Worm (Caenorhabditis elegans) whole organism, L3 larva: ENCODE data around the gene Y40C5A.4.

Experiments
- R02D3.7 ChIP-seq: fragments of 150-350 bp; optimal IDR thresholded peaks from 2 replicates; lab custom pipeline; 2014; ENCODE audit warnings: missing biosample characterization, missing genetic modification characterization
- ZK546.5 ChIP-seq: sonication (generic microtip); optimal IDR thresholded peaks from 2 replicates; lab custom pipeline; 2017; ENCODE audit warnings: missing biosample characterization, missing genetic modification characterization
- aly-2 ChIP-seq: fragments of 150-350 bp; optimal IDR thresholded peaks from 2 replicates; lab custom pipeline; 2014; ENCODE audit warnings: missing biosample characterization, missing genetic modification characterization
- ama-1 ChIP-seq: fragments of 150-350 bp; optimal IDR thresholded peaks from 2 replicates; lab custom pipeline; 2018
- ceh-16 ChIP-seq: sonication (generic microtip); optimal IDR thresholded peaks from 2 replicates; lab custom pipeline; 2017; ENCODE audit warnings: missing biosample characterization, missing genetic modification characterization
- ceh-28 ChIP-seq: fragments of 150-350 bp; optimal IDR thresholded peaks from 2 replicates; lab custom pipeline; 2014; ENCODE audit warnings: missing biosample characterization, missing genetic modification reagents, missing genetic modification characterization
- ceh-82 ChIP-seq: fragments of 150-350 bp; optimal IDR thresholded peaks from 2 replicates; lab custom pipeline; 2014; ENCODE audit warnings: missing biosample characterization, missing genetic modification characterization
- ceh-9 ChIP-seq: sonication (generic microtip); optimal IDR thresholded peaks from 2 replicates; lab custom pipeline; 2018; ENCODE audit warnings: missing biosample characterization, missing genetic modification characterization
- egl-27 ChIP-seq: sonication (generic microtip); optimal IDR thresholded peaks from 4 replicates; lab custom pipeline; 2017; ENCODE audit warnings: missing biosample characterization, missing genetic modification reagents, missing genetic modification characterization
- egl-5 ChIP-seq: fragments of 150-350 bp; optimal IDR thresholded peaks from 2 replicates; lab custom pipeline; 2017; ENCODE audit warnings: missing biosample characterization, missing genetic modification reagents, missing genetic modification characterization, inconsistent platforms
- elt-1 ChIP-seq: fragments of 150-350 bp; optimal IDR thresholded peaks from 2 replicates; lab custom pipeline; 2014; ENCODE audit warnings: missing biosample characterization, missing genetic modification characterization
- elt-2 ChIP-seq: sonication (generic microtip); optimal IDR thresholded peaks from 2 replicates; lab custom pipeline; 2016; ENCODE audit warnings: missing genetic modification reagents, mild to moderate bottlenecking, missing genetic modification characterization, missing compliant biosample characterization
- elt-3 ChIP-seq, 3 experiments: fragments of 150-350 bp in 1 of 3; sonication (generic microtip) in 2 of 3; optimal IDR thresholded peaks; 2 replicates in 2 of 3; 4 replicates in 1 of 3; lab custom pipeline; 2014 to 2017; ENCODE audit warnings: missing biosample characterization in 3 of 3, missing genetic modification characterization in 3 of 3
- eor-1 ChIP-seq, 2 experiments: fragments of 150-350 bp; optimal IDR thresholded peaks; 2 replicates each; lab custom pipeline; 2014 to 2018; ENCODE audit warnings: missing biosample characterization in 2 of 2, missing genetic modification characterization in 2 of 2
- fkh-10 ChIP-seq: sonication (generic microtip); optimal IDR thresholded peaks from 2 replicates; lab custom pipeline; 2017; ENCODE audit warnings: missing biosample characterization, missing genetic modification reagents, missing genetic modification characterization
- fkh-2 ChIP-seq: fragments of 150-350 bp; optimal IDR thresholded peaks from 2 replicates; lab custom pipeline; 2014; ENCODE audit warnings: missing biosample characterization, missing genetic modification reagents, missing genetic modification characterization
- hmg-11 ChIP-seq: sonication (generic microtip); optimal IDR thresholded peaks from 2 replicates; lab custom pipeline; 2016; ENCODE audit warnings: missing genetic modification characterization, missing compliant biosample characterization
- lin-15B ChIP-seq: fragments of 150-350 bp; optimal IDR thresholded peaks from 2 replicates; lab custom pipeline; 2014; ENCODE audit warnings: missing biosample characterization, missing genetic modification characterization
- lsy-12 ChIP-seq: sonication (generic microtip); optimal IDR thresholded peaks from 2 replicates; lab custom pipeline; 2016; ENCODE audit warnings: mild to moderate bottlenecking, missing genetic modification characterization, missing compliant biosample characterization
- mdl-1 ChIP-seq: fragments of 150-350 bp; optimal IDR thresholded peaks from 2 replicates; lab custom pipeline; 2014; ENCODE audit warnings: missing biosample characterization, missing genetic modification characterization
- mml-1 ChIP-seq: fragments of 150-350 bp; sonication (generic microtip); optimal IDR thresholded peaks from 3 replicates; lab custom pipeline; 2014; ENCODE audit warnings: missing biosample characterization, missing genetic modification characterization
- nfya-1 ChIP-seq: sonication (generic microtip); optimal IDR thresholded peaks from 2 replicates; lab custom pipeline; 2017; ENCODE audit warnings: missing genetic modification characterization, mild to moderate bottlenecking, missing compliant biosample characterization, antibody characterized with exemption, moderate library complexity; ENCODE audit not compliant: insufficient read depth
- nhr-11 ChIP-seq: fragments of 150-350 bp; optimal IDR thresholded peaks from 2 replicates; lab custom pipeline; 2014; ENCODE audit warnings: missing biosample characterization, missing genetic modification characterization
- nhr-12 ChIP-seq: fragments of 150-350 bp; optimal IDR thresholded peaks from 2 replicates; lab custom pipeline; 2014; ENCODE audit warnings: missing biosample characterization, missing genetic modification characterization
- nhr-237 ChIP-seq: fragments of 150-350 bp; optimal IDR thresholded peaks from 2 replicates; lab custom pipeline; 2014; ENCODE audit warnings: missing biosample characterization, missing genetic modification characterization
- nhr-25 ChIP-seq: sonication (generic microtip); optimal IDR thresholded peaks from 2 replicates; lab custom pipeline; 2017; ENCODE audit warnings: missing biosample characterization, missing genetic modification characterization
- nhr-28 ChIP-seq: fragments of 150-350 bp; optimal IDR thresholded peaks from 2 replicates; lab custom pipeline; 2014; ENCODE audit warnings: missing biosample characterization, missing genetic modification characterization
- nhr-43 ChIP-seq: sonication (generic microtip); optimal IDR thresholded peaks from 2 replicates; lab custom pipeline; 2016; ENCODE audit warnings: mild to moderate bottlenecking, missing genetic modification characterization, missing compliant biosample characterization; ENCODE audit not compliant: poor library complexity, severe bottlenecking
- nhr-67 ChIP-seq: fragments of 150-350 bp; optimal IDR thresholded peaks from 2 replicates; lab custom pipeline; 2014; ENCODE audit warnings: missing biosample characterization, missing genetic modification characterization
- nhr-76 ChIP-seq: fragments of 150-350 bp; sonication (generic microtip); optimal IDR thresholded peaks from 5 replicates; lab custom pipeline; 2014; ENCODE audit warnings: missing biosample characterization, missing genetic modification characterization
- nhr-77 ChIP-seq: fragments of 150-350 bp; optimal IDR thresholded peaks from 2 replicates; lab custom pipeline; 2014; ENCODE audit warnings: missing biosample characterization, missing genetic modification characterization
- tbx-2 ChIP-seq: sonication (generic microtip); optimal IDR thresholded peaks from 2 replicates; lab custom pipeline; 2016; ENCODE audit warnings: mild to moderate bottlenecking, missing genetic modification characterization, missing compliant biosample characterization
- unc-39 ChIP-seq: sonication (generic microtip); optimal IDR thresholded peaks from 4 replicates; lab custom pipeline; 2017; ENCODE audit warnings: missing biosample characterization, missing genetic modification characterization
- unc-62 ChIP-seq: fragments of 150-350 bp; sonication (generic microtip); optimal IDR thresholded peaks from 4 replicates; lab custom pipeline; 2014; ENCODE audit warnings: missing biosample characterization, missing genetic modification reagents, missing genetic modification characterization
- zag-1 ChIP-seq: fragments of 150-350 bp; optimal IDR thresholded peaks from 2 replicates; lab custom pipeline; 2014; ENCODE audit warnings: missing biosample characterization, missing genetic modification characterization
- ztf-11 ChIP-seq: fragments of 150-350 bp; optimal IDR thresholded peaks from 2 replicates; lab custom pipeline; 2014; ENCODE audit warnings: missing biosample characterization, missing genetic modification characterization

Y40C5A.4 gene

DNA sequence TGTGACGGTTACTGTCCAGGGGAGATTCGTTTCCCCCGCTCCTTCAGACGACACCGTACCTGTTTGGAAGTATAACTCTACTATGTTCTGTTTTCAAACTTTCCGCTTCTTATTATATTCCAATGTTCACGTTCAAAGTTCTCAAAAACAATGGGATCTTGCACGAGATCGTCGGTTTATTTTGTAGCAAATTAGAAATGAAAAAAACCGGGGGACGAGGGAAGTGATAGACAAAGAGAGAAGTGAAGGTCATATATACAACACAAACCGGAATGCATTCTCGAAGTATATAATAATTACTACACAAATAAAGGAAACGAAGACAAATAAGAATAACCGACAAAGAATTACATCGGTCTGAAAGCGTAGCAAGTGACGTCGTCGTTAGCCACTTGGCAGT is 55.2 kb downstream of the Y40C5A.4 start:
- TF ChIP-seq ama-1 (lab: Kevin White, UChicago) (peak; percentile 14), nhr-77 (no peak), nhr-25 (tag; lab: Kevin White, UChicago) (peak; percentile 79)

DNA sequence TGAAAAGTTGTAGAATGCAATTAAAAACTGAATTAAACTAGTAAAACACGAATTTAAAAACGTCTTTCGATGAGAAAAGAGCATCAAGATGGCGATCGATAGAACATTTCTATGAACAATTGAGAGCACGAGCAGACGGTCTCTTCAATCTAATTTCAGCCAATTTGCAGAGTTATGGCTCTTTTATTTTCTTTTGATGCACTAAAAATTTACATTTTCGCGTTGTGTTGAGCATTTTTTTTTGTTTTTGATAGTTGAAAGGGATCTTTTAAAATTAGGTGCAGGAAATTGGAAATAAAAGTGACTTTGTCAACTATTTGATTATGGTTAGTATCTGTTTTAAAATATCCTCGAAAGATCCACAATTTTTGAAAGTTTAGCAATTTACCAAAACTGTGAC is 55.9 kb downstream of the Y40C5A.4 start, which contains the start of gene F42C5.6:
Gene F42C5.6 (minus strand): TSS at position 101 of the 400 bp plus-strand sequence.
- no peak for TF ChIP-seq elt-2
- no peak for TF ChIP-seq nhr-237 (tag; lab: Kevin White, UChicago)
- no peak for TF ChIP-seq aly-2 (tag; lab: Kevin White, UChicago)
- TF ChIP-seq ceh-16 (tag; lab: Kevin White, UChicago): no peak
- TF ChIP-seq nhr-11 (tag; lab: Kevin White, UChicago): no peak
- TF ChIP-seq elt-3 (tag; optimal IDR thresholded peaks at IDR 0.05; lab: Kevin White, UChicago): no peak
- no peak for TF ChIP-seq nhr-76 (tag; lab: Kevin White, UChicago)
- no peak for TF ChIP-seq nhr-67
- TF ChIP-seq fkh-10 (GFP tag; lab: Kevin White, UChicago): no peak
- no peak for TF ChIP-seq zag-1
- TF ChIP-seq nhr-43 (tag; lab: Kevin White, UChicago): no peak
- TF ChIP-seq unc-39 (tag; lab: Kevin White, UChicago): no peak
- no peak for TF ChIP-seq ztf-11 (tag; lab: Kevin White, UChicago)
- TF ChIP-seq mml-1 (tag; lab: Kevin White, UChicago): no peak
- no peak for TF ChIP-seq lin-15B (tag; lab: Kevin White, UChicago)
- no peak for TF ChIP-seq ZK546.5
- no peak for TF ChIP-seq nfya-1 (tag; lab: Kevin White, UChicago)
- no peak for TF ChIP-seq elt-1 (tag; lab: Kevin White, UChicago)
- no peak for TF ChIP-seq hmg-11

DNA sequence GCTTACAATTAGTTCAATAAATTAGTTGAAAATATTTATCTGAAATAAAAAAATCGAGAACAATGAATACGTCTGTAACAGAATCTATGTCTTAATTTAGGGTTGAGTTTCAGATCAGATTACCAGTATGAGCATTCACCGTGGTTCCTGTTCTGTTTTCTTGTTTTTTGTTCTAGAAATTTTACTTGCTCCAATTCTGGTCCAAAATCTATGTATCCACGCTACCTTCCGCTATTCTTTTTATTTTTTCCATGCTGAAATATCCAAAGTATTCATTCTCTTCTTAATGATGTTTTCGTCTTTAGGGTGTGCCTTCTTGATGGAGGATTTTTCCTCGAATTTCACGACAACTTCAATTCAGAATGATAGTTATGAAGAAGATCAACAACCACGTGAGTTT is 59.6 kb downstream of the Y40C5A.4 start, which contains the start of gene npr-27:
Gene npr-27 (plus strand): TSS at position 301 of the 400 bp plus-strand sequence.
- no peak for TF ChIP-seq unc-62 (GFP tag; lab: Kevin White, UChicago)
- TF ChIP-seq ceh-28 (tag; lab: Kevin White, UChicago): no peak
- TF ChIP-seq ztf-11 (tag; lab: Kevin White, UChicago): no peak
- TF ChIP-seq R02D3.7 (tag; lab: Kevin White, UChicago): no peak
- TF ChIP-seq zag-1: no peak
- TF ChIP-seq ceh-82 (tag; lab: Kevin White, UChicago): no peak
- TF ChIP-seq egl-5 (tag; lab: Kevin White, UChicago): no peak
- no peak for TF ChIP-seq lin-15B (tag; lab: Kevin White, UChicago)
- no peak for TF ChIP-seq aly-2 (tag; lab: Kevin White, UChicago)
- no peak for TF ChIP-seq tbx-2 (tag; lab: Kevin White, UChicago)

DNA sequence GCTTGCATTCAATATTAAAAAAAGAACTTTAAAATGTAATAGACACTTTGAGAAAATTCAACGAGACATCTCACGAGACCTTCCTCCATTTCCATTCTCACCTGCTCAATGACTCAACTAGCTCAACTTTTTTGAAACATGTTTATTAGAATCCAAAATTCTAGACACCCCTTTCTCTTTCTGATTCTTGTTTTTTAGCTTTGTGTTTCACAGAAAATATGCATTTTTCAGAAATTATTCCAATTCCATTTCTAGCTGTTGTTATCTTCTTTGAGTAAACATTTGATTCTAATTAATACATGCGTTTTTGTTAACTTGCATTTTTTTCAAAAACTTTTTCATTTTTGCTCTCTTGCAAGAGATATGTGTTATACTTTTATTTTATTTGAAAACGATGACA is 63.4 kb downstream of the Y40C5A.4 start:
- TF ChIP-seq nhr-28 (tag; lab: Kevin White, UChicago): no peak
- TF ChIP-seq egl-27 (tag; lab: Kevin White, UChicago): no peak
- no peak for TF ChIP-seq nhr-237 (tag; lab: Kevin White, UChicago)
- no peak for TF ChIP-seq egl-5 (tag; lab: Kevin White, UChicago)
- no peak for TF ChIP-seq fkh-2
- TF ChIP-seq nhr-11 (tag; lab: Kevin White, UChicago): no peak
- no peak for TF ChIP-seq nhr-12 (tag; lab: Kevin White, UChicago)
- TF ChIP-seq eor-1 (tag; optimal IDR thresholded peaks at IDR 0.05; lab: Kevin White, UChicago): no peak
- TF ChIP-seq lsy-12 (tag; lab: Kevin White, UChicago): no peak
- no peak for TF ChIP-seq mdl-1 (tag; lab: Kevin White, UChicago)
- TF ChIP-seq hmg-11: no peak
- no peak for TF ChIP-seq ceh-16 (tag; lab: Kevin White, UChicago)
- TF ChIP-seq fkh-10 (GFP tag; lab: Kevin White, UChicago): no peak
- TF ChIP-seq ceh-9: no peak
